Worm (Caenorhabditis elegans): ENCODE measurements around the gene str-19.
"Not testable (repeated sequence)": the region's sequence is repeated elsewhere in the genome, so short reads cannot be mapped to it uniquely, and the experiment has no call there.

Gene str-19

DNA sequence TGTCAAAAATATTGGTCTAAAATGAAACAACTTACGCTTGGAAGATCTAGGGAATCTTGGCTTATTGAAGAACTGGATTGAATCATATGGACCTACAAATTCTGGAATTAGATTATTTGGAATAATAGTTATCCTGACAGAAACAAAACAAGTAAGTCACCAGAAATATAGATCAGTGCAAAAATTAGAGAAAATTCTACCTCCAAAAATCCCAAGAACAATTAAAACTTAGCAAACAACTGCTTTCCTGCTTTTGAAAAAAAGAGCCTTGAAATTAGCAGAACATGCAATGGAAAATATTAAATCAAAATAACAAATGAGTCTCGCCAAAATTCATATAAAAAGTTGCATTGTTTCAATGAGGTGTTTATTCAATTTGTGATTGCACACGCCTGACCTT is 28.9 kb upstream of the str-19 start, which contains the start of gene nhr-60:
Gene nhr-60, minus strand, starts transcription at position 101 of the 400 bp plus-strand sequence.
- TF ChIP-seq ama-1 (optimal IDR thresholded peaks at IDR 0.05) (no peak), flt-1 (GFP tag; IDR thresholded peaks at IDR 0.05) (no peak), hmg-4 (GFP tag; optimal IDR thresholded peaks at IDR 0.05) (no peak), B0310.2 (tag; optimal IDR thresholded peaks at IDR 0.05) (no peak), sea-1 (GFP tag; conservative IDR thresholded peaks at IDR 0.05) (no peak), tbx-37 (GFP tag; conservative IDR thresholded peaks at IDR 0.05) (no peak), ets-7 (tag; optimal IDR thresholded peaks at IDR 0.05) (no peak), ceh-13 (GFP tag; optimal IDR thresholded peaks at IDR 0.05) (no peak), pes-1 (GFP tag; IDR thresholded peaks at IDR 0.05) (no peak), ceh-36 (tag; optimal IDR thresholded peaks at IDR 0.05) (no peak), tbx-11 (GFP tag; IDR thresholded peaks at IDR 0.05) (no peak), hmbx-1 (tag; optimal IDR thresholded peaks at IDR 0.05) (no peak), tra-4 (tag; optimal IDR thresholded peaks at IDR 0.05) (no peak), scrt-1 (GFP tag; IDR thresholded peaks at IDR 0.05) (no peak), F13C5.2 (tag; optimal IDR thresholded peaks at IDR 0.05) (no peak), hnd-1 (tag; optimal IDR thresholded peaks at IDR 0.05) (no peak)

DNA sequence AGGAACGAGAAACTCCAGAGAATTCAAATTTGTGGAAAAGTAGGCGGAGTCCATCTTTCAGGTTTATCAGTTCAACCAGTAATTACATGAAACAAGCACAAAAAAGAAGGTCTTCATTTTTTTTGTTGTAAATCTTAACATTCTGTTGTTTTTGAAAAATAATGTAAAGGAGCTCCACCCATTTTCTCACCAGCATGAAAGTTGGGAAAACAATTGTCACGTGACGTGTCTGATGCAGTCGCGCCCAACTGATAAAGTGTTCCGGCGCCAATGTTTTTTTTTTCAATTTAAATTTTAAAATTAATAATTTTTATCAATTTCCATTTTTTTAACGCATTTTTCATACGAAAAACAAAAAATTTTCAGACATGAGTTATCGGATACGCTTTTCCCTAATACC is 24.8 kb upstream of the str-19 start, which contains the start of gene F57A10.4:
Gene F57A10.4, plus strand, starts transcription at position 367 of the 400 bp plus-strand sequence.
- TF ChIP-seq tbx-11 (GFP tag; IDR thresholded peaks at IDR 0.05) = no peak
- no peak for TF ChIP-seq tbx-37 (GFP tag; conservative IDR thresholded peaks at IDR 0.05)
- TF ChIP-seq tra-4 (tag; optimal IDR thresholded peaks at IDR 0.05) = no peak
- no peak for TF ChIP-seq sea-1 (GFP tag; conservative IDR thresholded peaks at IDR 0.05)
- TF ChIP-seq ceh-36 (tag; optimal IDR thresholded peaks at IDR 0.05) = no peak
- no peak for TF ChIP-seq aly-1 (tag; optimal IDR thresholded peaks at IDR 0.05)
- TF ChIP-seq scrt-1 (GFP tag; IDR thresholded peaks at IDR 0.05) = no peak
- TF ChIP-seq B0310.2 (tag; optimal IDR thresholded peaks at IDR 0.05) = no peak
- TF ChIP-seq F13C5.2 (tag; optimal IDR thresholded peaks at IDR 0.05) = no peak
- no peak for TF ChIP-seq hmg-4 (GFP tag; optimal IDR thresholded peaks at IDR 0.05)
- no peak for TF ChIP-seq ama-1 (optimal IDR thresholded peaks at IDR 0.05)
- TF ChIP-seq hmbx-1 (tag; optimal IDR thresholded peaks at IDR 0.05) = no peak
- TF ChIP-seq ceh-13 (GFP tag; optimal IDR thresholded peaks at IDR 0.05) = no peak
- TF ChIP-seq flt-1 (GFP tag; IDR thresholded peaks at IDR 0.05) = no peak
- TF ChIP-seq ets-7 (tag; optimal IDR thresholded peaks at IDR 0.05) = no peak
- TF ChIP-seq hnd-1 (tag; optimal IDR thresholded peaks at IDR 0.05) = no peak
- TF ChIP-seq pes-1 (GFP tag; IDR thresholded peaks at IDR 0.05) = no peak

- TF ChIP-seq pes-1 (GFP tag; IDR thresholded peaks at IDR 0.05) (peak; percentile 73), flt-1 (GFP tag; IDR thresholded peaks at IDR 0.05) (peak; percentile 28; the same call in 1 of the 2 replicates), scrt-1 (GFP tag; IDR thresholded peaks at IDR 0.05) (peak; percentile 51; the same call in 1 of the 2 replicates)
Observed at ce11 chrV:15767385-15767784, 23.1 kb upstream of the str-19 start.

DNA sequence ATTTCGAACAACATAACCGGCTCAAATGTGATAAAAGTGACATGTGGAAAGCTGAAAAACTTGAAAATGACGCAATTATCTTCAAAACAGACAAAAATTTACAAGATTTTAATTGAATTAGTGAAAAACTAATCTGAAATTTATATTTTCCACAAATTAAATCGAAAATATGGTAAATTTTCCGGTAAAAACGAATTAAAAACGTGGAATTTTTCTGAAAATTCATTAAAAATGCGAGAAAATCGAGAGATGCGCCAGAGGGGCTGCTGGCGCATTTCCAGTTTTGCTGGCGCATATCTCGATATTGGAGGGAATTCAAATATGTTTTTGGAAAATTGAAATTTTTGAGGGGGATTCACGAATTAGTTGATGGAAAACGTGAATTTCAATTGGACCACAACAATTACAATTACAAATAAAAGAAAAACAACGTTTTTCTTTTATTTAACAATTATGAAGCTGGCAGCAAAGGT is 21.9 kb upstream of the str-19 start, which contains the start of the genes haf-3 and F57A10.2:
Gene haf-3, minus strand, starts transcription at position 51 of the 473 bp plus-strand sequence.
Gene F57A10.2, plus strand, starts transcription at position 454 of the 473 bp plus-strand sequence.
- TF ChIP-seq tbx-37 (GFP tag; conservative IDR thresholded peaks at IDR 0.05) = no peak
- peak; percentile 66 for TF ChIP-seq F13C5.2 (tag; optimal IDR thresholded peaks at IDR 0.05)
- no peak for TF ChIP-seq sea-1 (GFP tag; conservative IDR thresholded peaks at IDR 0.05)
- no peak for TF ChIP-seq ama-1 (optimal IDR thresholded peaks at IDR 0.05)
- TF ChIP-seq B0310.2 (tag; optimal IDR thresholded peaks at IDR 0.05) = no peak
- no peak for TF ChIP-seq scrt-1 (GFP tag; IDR thresholded peaks at IDR 0.05)
- no peak for TF ChIP-seq hnd-1 (tag; optimal IDR thresholded peaks at IDR 0.05)
- no peak for TF ChIP-seq ets-7 (tag; optimal IDR thresholded peaks at IDR 0.05)
- 0 out of 2 replicates have a peak, but pooled peaks have one; percentile 13 for TF ChIP-seq flt-1 (GFP tag; IDR thresholded peaks at IDR 0.05)
- TF ChIP-seq hmg-4 (GFP tag; optimal IDR thresholded peaks at IDR 0.05) = no peak
- no peak for TF ChIP-seq ceh-36 (tag; optimal IDR thresholded peaks at IDR 0.05)
- TF ChIP-seq ceh-13 (GFP tag; optimal IDR thresholded peaks at IDR 0.05) = no peak
- TF ChIP-seq tra-4 (tag; optimal IDR thresholded peaks at IDR 0.05) = no peak
- no peak for TF ChIP-seq pes-1 (GFP tag; IDR thresholded peaks at IDR 0.05)
- TF ChIP-seq tbx-11 (GFP tag; IDR thresholded peaks at IDR 0.05) = no peak
- TF ChIP-seq hmbx-1 (tag; optimal IDR thresholded peaks at IDR 0.05) = no peak
- no peak for TF ChIP-seq aly-1 (tag; optimal IDR thresholded peaks at IDR 0.05)

DNA sequence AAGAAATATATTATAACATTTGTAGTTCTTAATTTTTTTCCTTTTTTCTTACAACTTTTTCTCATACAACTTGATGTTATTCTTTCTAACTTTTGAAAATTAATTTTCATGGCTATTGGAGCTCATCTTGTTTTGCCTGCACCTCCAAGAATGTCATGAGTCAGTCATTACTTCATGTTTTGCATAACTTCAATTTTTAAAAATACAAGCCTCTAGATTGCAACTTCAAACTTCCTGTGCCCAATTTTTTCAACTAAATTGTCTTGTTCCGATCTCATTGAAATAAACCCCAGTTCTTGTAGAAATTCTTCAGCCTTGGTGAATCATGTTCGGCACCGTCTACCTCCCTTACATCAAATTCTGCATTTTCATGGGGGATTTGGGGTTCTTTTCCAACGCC is 14.2 kb upstream of the str-19 start, which contains the start of gene str-9:
Gene str-9, plus strand, starts transcription at position 301 of the 400 bp plus-strand sequence.
- TF ChIP-seq flt-1 (GFP tag; IDR thresholded peaks at IDR 0.05) = no peak
- no peak for TF ChIP-seq hmbx-1 (tag; optimal IDR thresholded peaks at IDR 0.05)
- no peak for TF ChIP-seq tbx-11 (GFP tag; IDR thresholded peaks at IDR 0.05)
- TF ChIP-seq pes-1 (GFP tag; IDR thresholded peaks at IDR 0.05) = no peak
- no peak for TF ChIP-seq ceh-13 (GFP tag; optimal IDR thresholded peaks at IDR 0.05)
- TF ChIP-seq ceh-36 (tag; optimal IDR thresholded peaks at IDR 0.05) = no peak
- TF ChIP-seq tbx-37 (GFP tag; conservative IDR thresholded peaks at IDR 0.05) = no peak
- TF ChIP-seq aly-1 (tag; optimal IDR thresholded peaks at IDR 0.05) = no peak
- TF ChIP-seq B0310.2 (tag; optimal IDR thresholded peaks at IDR 0.05) = no peak
- TF ChIP-seq F13C5.2 (tag; optimal IDR thresholded peaks at IDR 0.05) = no peak
- no peak for TF ChIP-seq hnd-1 (tag; optimal IDR thresholded peaks at IDR 0.05)
- no peak for TF ChIP-seq ets-7 (tag; optimal IDR thresholded peaks at IDR 0.05)
- TF ChIP-seq ama-1 (optimal IDR thresholded peaks at IDR 0.05) = no peak
- no peak for TF ChIP-seq sea-1 (GFP tag; conservative IDR thresholded peaks at IDR 0.05)
- TF ChIP-seq tra-4 (tag; optimal IDR thresholded peaks at IDR 0.05) = no peak
- no peak for TF ChIP-seq hmg-4 (GFP tag; optimal IDR thresholded peaks at IDR 0.05)

DNA sequence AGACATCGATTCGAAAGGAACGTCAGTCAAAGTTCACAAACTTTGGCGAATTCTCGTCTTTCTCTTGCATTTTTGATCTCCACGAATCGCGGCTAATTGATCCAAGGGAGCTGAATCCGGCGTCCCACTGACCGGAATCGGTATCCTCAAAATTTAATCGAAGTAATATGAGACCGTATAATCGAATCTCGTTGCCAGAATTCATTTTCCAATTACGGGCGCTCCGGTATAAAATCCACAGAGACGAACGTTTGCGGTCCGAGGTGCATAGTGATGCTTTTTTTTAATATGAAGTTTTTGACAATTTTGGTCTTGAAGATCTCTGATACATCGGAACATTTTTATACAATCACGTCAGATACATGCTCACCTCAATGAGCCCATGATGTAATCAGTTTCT is 13.4 kb upstream of the str-19 start:
- TF ChIP-seq flt-1 (GFP tag; IDR thresholded peaks at IDR 0.05) (no peak), ceh-13 (GFP tag; optimal IDR thresholded peaks at IDR 0.05) (no peak), tbx-37 (GFP tag; conservative IDR thresholded peaks at IDR 0.05) (no peak), ama-1 (optimal IDR thresholded peaks at IDR 0.05) (no peak), tbx-11 (GFP tag; IDR thresholded peaks at IDR 0.05) (no peak)

ce11 chrV:15754731-15755130 is 10.5 kb upstream of the str-19 start, which contains the start of gene str-8:
Gene str-8, plus strand, starts transcription at chrV:15755031.
- not testable (repeated sequence) for TF ChIP-seq F13C5.2 (tag; optimal IDR thresholded peaks at IDR 0.05); tra-4 (tag; optimal IDR thresholded peaks at IDR 0.05); ama-1 (optimal IDR thresholded peaks at IDR 0.05)
